Worm (Caenorhabditis elegans): ENCODE data around the gene allo-1.

ce11 chrIV:10716348-10716747 is 19.5 kb upstream of the allo-1 start, which contains the start of gene ncx-3:
- TF ChIP-seq fkh-10 (GFP tag; optimal IDR thresholded peaks at IDR 0.05) (no peak), daf-16 (GFP tag; optimal IDR thresholded peaks at IDR 0.05) (no peak), daf-16 (tag; optimal IDR thresholded peaks at IDR 0.05) (no peak), unc-130 (GFP tag; optimal IDR thresholded peaks at IDR 0.05) (no peak), ztf-11 (tag; optimal IDR thresholded peaks at IDR 0.05) (no peak), unc-39 (tag; optimal IDR thresholded peaks at IDR 0.05) (no peak), egl-43 (GFP tag; IDR thresholded peaks at IDR 0.05) (no peak), R02D3.7 (tag; optimal IDR thresholded peaks at IDR 0.05) (no peak), snpc-4 (tag; optimal IDR thresholded peaks at IDR 0.05) (no peak), nhr-10 (tag; optimal IDR thresholded peaks at IDR 0.05) (no peak), pha-4 (GFP tag; IDR thresholded peaks at IDR 0.05) (no peak), pha-4 (tag; optimal IDR thresholded peaks at IDR 0.05) (no peak), lsy-2 (tag; optimal IDR thresholded peaks at IDR 0.05) (no peak), nhr-111 (GFP tag; optimal IDR thresholded peaks at IDR 0.05) (no peak)
